Worm (Caenorhabditis elegans): Measurements from ENCODE around the gene smc-3.

The smc-3 gene

ce11 chrIII:11270795-11271194 is 19.9 kb upstream of the smc-3 start, which contains the start of gene obr-1:
obr-1 (minus strand) TSS chrIII:11270895.
- TF ChIP-seq cebp-1 (GFP tag; IDR thresholded peaks at IDR 0.05), result no peak
- TF ChIP-seq cebp-1 (tag; optimal IDR thresholded peaks at IDR 0.05), result no peak
- no peak for TF ChIP-seq Y56A3A.18 (GFP tag; IDR thresholded peaks at IDR 0.05)
- TF ChIP-seq attf-6 (GFP tag; IDR thresholded peaks at IDR 0.05), result no peak
- no peak for TF ChIP-seq ztf-28 (GFP tag; IDR thresholded peaks at IDR 0.05)
- no peak for TF ChIP-seq F49E8.2 (tag; optimal IDR thresholded peaks at IDR 0.05; ENCODE audit: insufficient read depth)
- TF ChIP-seq lin-26 (GFP tag; IDR thresholded peaks at IDR 0.05), result no peak
- no peak for TF ChIP-seq hrde-1 (tag; optimal IDR thresholded peaks at IDR 0.05; ENCODE audit: borderline replicate concordance)
- TF ChIP-seq tbx-9 (tag; optimal IDR thresholded peaks at IDR 0.05; ENCODE audit: borderline replicate concordance), result no peak

- TF ChIP-seq egl-44 (GFP tag; IDR thresholded peaks at IDR 0.05), result no peak
- peak; percentile 7 for TF ChIP-seq xnd-1 (tag; optimal IDR thresholded peaks at IDR 0.05)
- TF ChIP-seq lsl-1 (GFP tag; optimal IDR thresholded peaks at IDR 0.05), result peak; percentile 63
- TF ChIP-seq ceh-91 (GFP tag; IDR thresholded peaks at IDR 0.05), result no peak
- no peak for TF ChIP-seq lin-35 (GFP tag; optimal IDR thresholded peaks at IDR 0.05)
- no peak for TF ChIP-seq chd-7 (tag; optimal IDR thresholded peaks at IDR 0.05)
- TF ChIP-seq F33H1.4 (GFP tag; IDR thresholded peaks at IDR 0.05), result peak; percentile 66
- TF ChIP-seq efl-1 (GFP tag; optimal IDR thresholded peaks at IDR 0.05), result peak; percentile 10
- TF ChIP-seq madf-6 (GFP tag; IDR thresholded peaks at IDR 0.05), result 0 out of 2 replicates have a peak, but pooled peaks have one; percentile 6
Observed at ce11 chrIII:11274590-11275116, 16.1 kb upstream of the smc-3 start, which contains the start of gene Y47D3A.20. Y47D3A.20 (plus strand) TSS chrIII:11275066.

- TF ChIP-seq ztf-18 (tag; optimal IDR thresholded peaks at IDR 0.05) (no peak), efl-1 (GFP tag; optimal IDR thresholded peaks at IDR 0.05) (no peak), ztf-25 (GFP tag; IDR thresholded peaks at IDR 0.05) (no peak), nhr-179 (tag; optimal IDR thresholded peaks at IDR 0.05) (no peak), rcor-1 (GFP tag; IDR thresholded peaks at IDR 0.05) (no peak), mes-4 (tag; optimal IDR thresholded peaks at IDR 0.05) (no peak), K11D2.4 (GFP tag; IDR thresholded peaks at IDR 0.05) (no peak), ceh-58 (GFP tag; IDR thresholded peaks at IDR 0.05) (no peak)
Observed at ce11 chrIII:11278817-11279216, 11.9 kb upstream of the smc-3 start, which contains the start of gene Y47D3A.21. Y47D3A.21 (minus strand) TSS chrIII:11278917.

ce11 chrIII:11279954-11280353 is 10.8 kb upstream of the smc-3 start:
- no peak for TF ChIP-seq madf-8 (GFP tag; conservative IDR thresholded peaks at IDR 0.05)
- TF ChIP-seq pbrm-1 (GFP tag; IDR thresholded peaks at IDR 0.05), result no peak
- no peak for TF ChIP-seq madf-10 (tag; optimal IDR thresholded peaks at IDR 0.05)
- TF ChIP-seq ceh-79 (tag; optimal IDR thresholded peaks at IDR 0.05), result no peak
- no peak for TF ChIP-seq nhr-27 (tag; optimal IDR thresholded peaks at IDR 0.05)
- TF ChIP-seq madf-3 (GFP tag; IDR thresholded peaks at IDR 0.05), result no peak
- no peak for TF ChIP-seq let-526 (GFP tag; IDR thresholded peaks at IDR 0.05)
- no peak for TF ChIP-seq hrde-1 (tag; optimal IDR thresholded peaks at IDR 0.05; ENCODE audit: borderline replicate concordance)
- no peak for TF ChIP-seq mcd-1 (GFP tag; IDR thresholded peaks at IDR 0.05)
- no peak for TF ChIP-seq ceh-27 (GFP tag; optimal IDR thresholded peaks at IDR 0.05)
- no peak for TF ChIP-seq snpc-1.1 (tag; optimal IDR thresholded peaks at IDR 0.05; ENCODE audit: insufficient read depth)
- no peak for TF ChIP-seq T26A5.8 (tag; optimal IDR thresholded peaks at IDR 0.05)
- no peak for TF ChIP-seq lir-1 (GFP tag; conservative IDR thresholded peaks at IDR 0.05)
- TF ChIP-seq Y53F4B.3 (GFP tag; IDR thresholded peaks at IDR 0.05), result no peak
- TF ChIP-seq pha-4 (tag; optimal IDR thresholded peaks at IDR 0.05), result no peak
- no peak for TF ChIP-seq gei-17 (GFP tag; optimal IDR thresholded peaks at IDR 0.05)
- no peak for TF ChIP-seq ama-1 (optimal IDR thresholded peaks at IDR 0.05)
- TF ChIP-seq ama-1 (GFP tag; optimal IDR thresholded peaks at IDR 0.05), result no peak
- no peak for TF ChIP-seq ztf-26 (tag; optimal IDR thresholded peaks at IDR 0.05)
- no peak for TF ChIP-seq ZK185.1 (tag; optimal IDR thresholded peaks at IDR 0.05; ENCODE audit: poor library complexity, severe bottlenecking)
- no peak for TF ChIP-seq Y67H2A.10 (GFP tag; conservative IDR thresholded peaks at IDR 0.05)
